Fruit fly (Drosophila melanogaster): ENCODE data around the gene Dyro.

Gene Dyro

DNA sequence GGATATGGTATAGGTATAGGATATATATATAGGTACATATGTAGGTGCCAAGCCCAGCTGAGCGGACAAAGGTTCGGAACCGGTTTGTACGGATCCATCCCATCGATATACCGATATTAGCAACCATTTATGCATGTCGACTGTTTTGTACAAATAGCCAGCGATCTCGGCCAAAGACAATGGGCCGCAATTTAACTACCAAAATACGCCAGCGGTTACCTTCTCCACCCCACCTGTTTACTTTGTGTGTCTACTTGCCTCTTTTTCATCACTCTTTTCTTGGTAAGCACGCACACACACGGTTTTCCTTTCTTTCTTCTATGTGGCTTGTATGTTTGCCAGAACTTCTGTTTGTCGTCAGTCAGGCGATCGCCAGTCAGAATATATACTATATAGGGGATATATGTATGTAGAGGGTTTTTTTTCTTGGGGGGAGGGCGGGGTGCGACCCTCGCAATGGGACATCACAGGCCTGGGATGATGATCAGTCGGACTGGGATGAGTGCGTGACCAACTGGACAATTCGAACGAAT, 46.9 kb upstream of the Dyro start (continued):
- TF ChIP-seq CG3995 (GFP tag; optimal IDR thresholded peaks at IDR 0.05): no peak
- TF ChIP-seq vvl (GFP tag; IDR thresholded peaks at IDR 0.05): peak; percentile 66
- no peak for TF ChIP-seq CG6254 (GFP tag; optimal IDR thresholded peaks at IDR 0.05)
- TF ChIP-seq Dfd (GFP tag; optimal IDR thresholded peaks at IDR 0.05): no peak
- no peak for TF ChIP-seq peb (GFP tag; IDR thresholded peaks at IDR 0.05)
- TF ChIP-seq dmrt11E (tag; optimal IDR thresholded peaks at IDR 0.05): no peak
- TF ChIP-seq CG32532 (GFP tag; IDR thresholded peaks at IDR 0.05): 0 out of 2 replicates have a peak, but pooled peaks have one; percentile 3
- no peak for TF ChIP-seq CG30403 (GFP tag; optimal IDR thresholded peaks at IDR 0.05)
- TF ChIP-seq CG2202 (tag; optimal IDR thresholded peaks at IDR 0.05): no peak
- TF ChIP-seq knrl (GFP tag; IDR thresholded peaks at IDR 0.05; ENCODE audit: partially characterized antibody): no peak
- TF ChIP-seq CG7357 (GFP tag; IDR thresholded peaks at IDR 0.05): no peak
- TF ChIP-seq CG43689 (GFP tag; IDR thresholded peaks at IDR 0.05): no peak
- peak; percentile 3 for TF ChIP-seq CG12155 (GFP tag; optimal IDR thresholded peaks at IDR 0.05)
- no peak for TF ChIP-seq ham (GFP tag; IDR thresholded peaks at IDR 0.05)
- TF ChIP-seq CG7745 (tag; optimal IDR thresholded peaks at IDR 0.05): no peak
- peak; percentile 27 for TF ChIP-seq pros (GFP tag; optimal IDR thresholded peaks at IDR 0.05)
- peak; percentile 16 for TF ChIP-seq CG15696 (tag; optimal IDR thresholded peaks at IDR 0.05)
- TF ChIP-seq nom (GFP tag; optimal IDR thresholded peaks at IDR 0.05): peak; percentile 6
- peak in 1 of 2 experiments; percentile 31 for TF ChIP-seq tll (GFP tag; optimal IDR thresholded peaks at IDR 0.05)
- TF ChIP-seq zfh1 (GFP tag; IDR thresholded peaks at IDR 0.05): no peak
- TF ChIP-seq CG11504 (tag; optimal IDR thresholded peaks at IDR 0.05): no peak
- TF ChIP-seq ci (GFP tag; IDR thresholded peaks at IDR 0.05): no peak; the same call in 2 of the 3 replicates
- no peak for TF ChIP-seq CG7271 (tag; optimal IDR thresholded peaks at IDR 0.05)
- no peak for TF ChIP-seq pnt (GFP tag; optimal IDR thresholded peaks at IDR 0.05)

DNA sequence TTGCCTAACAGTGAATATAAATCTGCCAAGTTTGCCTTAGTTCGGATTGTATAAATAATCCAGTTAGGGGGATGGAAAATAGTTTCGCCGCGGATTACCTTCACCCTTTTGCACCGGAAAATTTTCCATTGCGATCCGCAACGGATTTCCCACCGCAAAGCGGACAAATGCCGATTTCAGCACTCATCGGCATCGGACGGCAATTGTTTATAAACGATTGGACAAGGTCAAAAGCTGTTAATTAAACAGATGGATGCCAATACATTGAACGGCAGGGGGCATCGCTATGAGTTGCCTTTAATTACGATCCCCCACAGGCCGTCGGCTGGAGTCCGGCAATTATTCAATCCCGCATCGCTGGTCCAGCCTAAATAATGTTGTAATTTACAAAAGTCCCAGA, 46.2 kb upstream of the Dyro start:
- peak; percentile 82 for TF ChIP-seq Ets65A (GFP tag)
- no peak for TF ChIP-seq al (GFP tag; IDR thresholded peaks at IDR 0.05)
- TF ChIP-seq chm (GFP tag; IDR thresholded peaks at IDR 0.05): 0 out of 2 replicates have a peak, but pooled peaks have one; percentile 34
- TF ChIP-seq sens (GFP tag): peak; percentile 63
- TF ChIP-seq NC2β (GFP tag; optimal IDR thresholded peaks at IDR 0.05): no peak
- TF ChIP-seq toy (GFP tag; IDR thresholded peaks at IDR 0.05): no peak
- no peak for TF ChIP-seq CG8290 (GFP tag; optimal IDR thresholded peaks at IDR 0.05)
- peak in 1 of 2 experiments; percentile 12 for TF ChIP-seq CG8290 (tag; optimal IDR thresholded peaks at IDR 0.05)
- TF ChIP-seq MTF-1 (GFP tag; optimal IDR thresholded peaks at IDR 0.05; ENCODE audit: borderline replicate concordance): no peak
- peak; percentile 55 for TF ChIP-seq Med (GFP tag)
- peak; percentile 41 for TF ChIP-seq abd-A (tag; optimal IDR thresholded peaks at IDR 0.05)
- no peak for TF ChIP-seq CG11398 (GFP tag; optimal IDR thresholded peaks at IDR 0.05)
- no peak for TF ChIP-seq phol (tag; optimal IDR thresholded peaks at IDR 0.05)
- no peak for TF ChIP-seq CG9797 (GFP tag; optimal IDR thresholded peaks at IDR 0.05)
- no peak for TF ChIP-seq CG5953 (GFP tag; IDR thresholded peaks at IDR 0.05)
- TF ChIP-seq gsb-n (tag; optimal IDR thresholded peaks at IDR 0.05): peak; percentile 54
- peak; percentile 19 for TF ChIP-seq sd (tag; optimal IDR thresholded peaks at IDR 0.05)

Measured in whole organism, embryonic.